Worm (Caenorhabditis elegans): ENCODE results near the gene pigx-1.

pigx-1 gene

ce11 chrX:1089676-1090075 lies 7.1 kb downstream of the pigx-1 start:
- TF ChIP-seq C34B4.2 (tag; optimal IDR thresholded peaks at IDR 0.05) = no peak
- TF ChIP-seq efl-1 (optimal IDR thresholded peaks at IDR 0.05) = no peak
- TF ChIP-seq efl-1 (GFP tag; optimal IDR thresholded peaks at IDR 0.05 in 1 of 2) = peak in 1 of 2 experiments; percentile 36
- TF ChIP-seq sup-37 (GFP tag; optimal IDR thresholded peaks at IDR 0.05) = no peak
- TF ChIP-seq fkh-10 (GFP tag; optimal IDR thresholded peaks at IDR 0.05) = no peak
- TF ChIP-seq nhr-84 (tag; optimal IDR thresholded peaks at IDR 0.05) = no peak

DNA sequence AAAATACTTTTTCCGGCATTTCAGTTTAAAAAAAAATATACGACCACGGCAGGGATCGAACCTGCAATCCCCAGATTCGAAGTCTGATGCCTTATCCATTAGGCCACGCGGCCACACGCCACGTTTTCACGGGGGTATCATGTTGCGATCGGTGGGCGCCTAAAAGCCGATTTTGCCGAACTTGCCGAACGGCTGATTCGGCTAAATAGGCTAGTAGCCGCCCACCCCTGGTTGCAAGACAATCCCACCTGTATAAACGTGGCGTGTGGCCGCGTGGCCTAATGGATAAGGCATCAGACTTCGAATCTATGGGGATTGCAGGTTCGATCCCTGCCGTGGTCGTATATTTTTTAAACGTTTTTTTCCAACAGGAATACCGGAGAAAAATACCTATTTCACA lies 7.7 kb downstream of the pigx-1 start:
- TF ChIP-seq C34B4.2 (tag; optimal IDR thresholded peaks at IDR 0.05) (no peak), fkh-10 (GFP tag; optimal IDR thresholded peaks at IDR 0.05) (no peak), unc-62 (GFP tag; optimal IDR thresholded peaks at IDR 0.05) (no peak)

- TF ChIP-seq lin-13 (GFP tag; optimal IDR thresholded peaks at IDR 0.05) = no peak
- TF ChIP-seq lin-15B (tag; optimal IDR thresholded peaks at IDR 0.05) = no peak
- no peak for TF ChIP-seq sup-37 (GFP tag; optimal IDR thresholded peaks at IDR 0.05)
- no peak for TF ChIP-seq isw-1 (GFP tag; IDR thresholded peaks at IDR 0.05)
- TF ChIP-seq lin-35 (GFP tag; optimal IDR thresholded peaks at IDR 0.05) = no peak
- no peak for TF ChIP-seq fkh-8 (tag; optimal IDR thresholded peaks at IDR 0.05)
- no peak for TF ChIP-seq nhr-28 (tag; optimal IDR thresholded peaks at IDR 0.05)
- TF ChIP-seq nhr-90 (tag; optimal IDR thresholded peaks at IDR 0.05; ENCODE audit: poor library complexity) = no peak
- no peak for TF ChIP-seq zag-1 (tag; optimal IDR thresholded peaks at IDR 0.05)
- TF ChIP-seq nhr-84 (tag; optimal IDR thresholded peaks at IDR 0.05) = no peak
- no peak for TF ChIP-seq nhr-76 (tag; optimal IDR thresholded peaks at IDR 0.05)
- TF ChIP-seq zip-4 (GFP tag; optimal IDR thresholded peaks at IDR 0.05) = no peak
- TF ChIP-seq unc-86 (tag; optimal IDR thresholded peaks at IDR 0.05) = no peak
- no peak for TF ChIP-seq hpl-2 (GFP tag; optimal IDR thresholded peaks at IDR 0.05)
Observed at ce11 chrX:1088048-1088447, 8.8 kb downstream of the pigx-1 start, which contains the start of gene rei-2. Gene rei-2 (minus strand): TSS chrX:1088148.

DNA sequence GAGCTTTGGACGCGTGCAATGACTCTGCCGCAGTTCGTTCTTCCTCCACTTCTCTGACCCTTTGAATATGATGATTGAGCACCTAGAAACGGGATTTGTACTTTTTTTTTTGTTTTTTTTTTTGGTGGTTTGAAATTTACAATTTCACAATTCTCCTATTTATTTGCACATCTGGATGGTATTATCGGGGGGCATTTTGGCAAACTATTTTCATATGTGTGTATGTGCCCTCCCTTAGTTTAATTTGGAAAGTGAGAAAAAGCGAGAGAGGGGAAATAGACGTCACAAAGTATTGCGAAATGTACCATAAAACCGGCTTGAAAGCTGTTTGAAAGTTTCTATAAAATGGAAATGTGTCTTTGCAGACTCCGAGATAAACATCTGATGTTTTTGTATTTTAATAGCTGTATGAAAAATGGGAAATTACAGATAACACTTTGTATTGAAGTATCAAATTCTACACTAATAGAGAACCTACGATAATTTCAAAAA lies 10.4 kb downstream of the pigx-1 start:
- TF ChIP-seq lsy-2 (tag; optimal IDR thresholded peaks at IDR 0.05) (peak in 1 of 2 experiments; percentile 8), efl-3 (GFP tag; optimal IDR thresholded peaks at IDR 0.05) (no peak), lin-14 (GFP tag; optimal IDR thresholded peaks at IDR 0.05) (peak; percentile 22), C04F5.9 (tag; optimal IDR thresholded peaks at IDR 0.05) (no peak), dsc-1 (tag; optimal IDR thresholded peaks at IDR 0.05) (peak; percentile 97), nhr-90 (tag; optimal IDR thresholded peaks at IDR 0.05; ENCODE audit: poor library complexity) (no peak), lin-39 (tag; optimal IDR thresholded peaks at IDR 0.05) (no peak), zip-4 (GFP tag; optimal IDR thresholded peaks at IDR 0.05) (peak; percentile 38), skn-1 (tag; optimal IDR thresholded peaks at IDR 0.05) (peak; percentile 57), fkh-4 (tag; optimal IDR thresholded peaks at IDR 0.05; ENCODE audit: borderline replicate concordance) (peak; percentile 93)

ce11 chrX:1085000-1085399 lies 11.8 kb downstream of the pigx-1 start:
- no peak for TF ChIP-seq lin-14 (GFP tag; optimal IDR thresholded peaks at IDR 0.05)
- no peak for TF ChIP-seq tlp-1 (tag; optimal IDR thresholded peaks at IDR 0.05)
- no peak for TF ChIP-seq sup-37 (GFP tag; optimal IDR thresholded peaks at IDR 0.05)
- TF ChIP-seq fkh-10 (GFP tag; optimal IDR thresholded peaks at IDR 0.05) = no peak
- no peak for TF ChIP-seq mep-1 (tag; optimal IDR thresholded peaks at IDR 0.05)
- no peak for TF ChIP-seq hlh-17 (GFP tag; optimal IDR thresholded peaks at IDR 0.05; ENCODE audit: borderline replicate concordance)

ce11 chrX:1081927-1082326 lies 14.9 kb downstream of the pigx-1 start:
- no peak for TF ChIP-seq unc-62 (GFP tag; optimal IDR thresholded peaks at IDR 0.05)
- peak; percentile 17; the same call in 1 of the 2 replicates for TF ChIP-seq nhr-19 (GFP tag; conservative IDR thresholded peaks at IDR 0.05)
- peak in 1 of 2 experiments; percentile 10 for TF ChIP-seq lsy-2 (tag; optimal IDR thresholded peaks at IDR 0.05)
- TF ChIP-seq dsc-1 (tag; optimal IDR thresholded peaks at IDR 0.05) = peak; percentile 44
- TF ChIP-seq nhr-71 (tag; optimal IDR thresholded peaks at IDR 0.05) = peak; percentile 17
- peak; percentile 63 for TF ChIP-seq lin-14 (GFP tag; optimal IDR thresholded peaks at IDR 0.05)
- peak; percentile 7 for TF ChIP-seq snu-23 (GFP tag; optimal IDR thresholded peaks at IDR 0.05)
- peak; percentile 59 for TF ChIP-seq rnt-1 (tag; optimal IDR thresholded peaks at IDR 0.05)
- TF ChIP-seq sup-37 (GFP tag; optimal IDR thresholded peaks at IDR 0.05) = no peak
- TF ChIP-seq mdl-1 (tag; optimal IDR thresholded peaks at IDR 0.05) = peak in 1 of 2 experiments; percentile 2
- peak; percentile 16 for TF ChIP-seq skn-1 (tag; optimal IDR thresholded peaks at IDR 0.05)
- TF ChIP-seq ceh-63 (GFP tag; optimal IDR thresholded peaks at IDR 0.05) = no peak

Data from whole organism, L1 larva.